Worm (Caenorhabditis elegans) whole organism, L4/young adult: ENCODE data around the gene adbp-1.

Experiments
- W03F9.2 ChIP-seq: fragments of 150-350 bp; optimal IDR thresholded peaks from 2 replicates; lab custom pipeline; 2014; ENCODE audit warnings: missing biosample characterization, missing genetic modification characterization
- dao-5 ChIP-seq: sonication (generic microtip); optimal IDR thresholded peaks from 2 replicates; lab custom pipeline; 2016; ENCODE audit warnings: missing genotype, missing genetic modification characterization, moderate library complexity, missing compliant biosample characterization
- him-1 ChIP-seq: sonication (generic microtip); optimal IDR thresholded peaks from 2 replicates; lab custom pipeline; 2016; ENCODE audit warnings: missing genotype, missing genetic modification reagents, missing genetic modification characterization, missing compliant biosample characterization

- TF ChIP-seq him-1 (no peak), W03F9.2 (no peak), dao-5 (tag; lab: Kevin White, UChicago) (no peak)
These were observed 834 bp upstream of the adbp-1 start for ce11 chrII:11443128-11443527.
